Worm (Caenorhabditis elegans): ENCODE measurements around the gene cmtr-2.

- no peak for TF ChIP-seq pha-4 (tag; optimal IDR thresholded peaks at IDR 0.05)
- TF ChIP-seq nhr-12 (tag; optimal IDR thresholded peaks at IDR 0.05): no peak
- no peak for TF ChIP-seq mep-1 (tag; optimal IDR thresholded peaks at IDR 0.05)
- no peak for TF ChIP-seq unc-62 (GFP tag; optimal IDR thresholded peaks at IDR 0.05)
- no peak for TF ChIP-seq flh-1 (GFP tag; optimal IDR thresholded peaks at IDR 0.05)
- no peak for TF ChIP-seq nhr-28 (tag; optimal IDR thresholded peaks at IDR 0.05)
- TF ChIP-seq elt-1 (tag; optimal IDR thresholded peaks at IDR 0.05; ENCODE audit: borderline replicate concordance, insufficient read depth): no peak
Measured at ce11 chrIII:6578505-6578904, 36.7 kb upstream of the cmtr-2 start, which contains the start of gene F27B3.6.

Measured in whole organism, mixed stage, embryonic.